Fruit fly (Drosophila melanogaster) whole organism, embryonic: ENCODE data around the gene CG32237.
A peak's percentile ranks its signal among the peaks of the same experiment; 100 is the strongest.

ENCODE experiments used
- Aef1 ChIP-seq: fragments of 200-800 bp; sonication (Bioruptor generic); IDR thresholded peaks from 3 replicates; pipeline ENCODE4 v1.3.6; 2022; ENCODE audit warnings: missing biosample characterization, missing genetic modification characterization
- B-H1 ChIP-seq: fragments of 200-800 bp; sonication (Bioruptor generic); IDR thresholded peaks from 3 replicates; pipeline ENCODE4 v1.3.6; 2022; ENCODE audit warnings: missing biosample characterization, missing genetic modification characterization
- Bteb2 ChIP-seq: fragments of 200-800 bp; sonication (Bioruptor generic); optimal IDR thresholded peaks from 2 replicates; lab custom pipeline; 2016; ENCODE audit warnings: missing biosample characterization, missing genetic modification characterization
- CG10321 ChIP-seq: fragments of 200-800 bp; sonication (Bioruptor generic); IDR thresholded peaks from 2 replicates; pipeline ENCODE4 v1.3.6; 2022; ENCODE audit warnings: missing biosample characterization, missing genetic modification characterization
- CG10366 ChIP-seq: fragments of 200-800 bp; sonication (Bioruptor generic); IDR thresholded peaks from 2 replicates; pipeline ENCODE4 v1.3.6; 2022; ENCODE audit warnings: missing biosample characterization, missing genetic modification characterization
- CG10431 ChIP-seq: fragments of 200-800 bp; sonication (Bioruptor generic); optimal IDR thresholded peaks from 3 replicates; lab custom pipeline; 2018; ENCODE audit warnings: missing biosample characterization, mild to moderate bottlenecking, missing genetic modification characterization
- CG10654 ChIP-seq: fragments of 200-800 bp; sonication (Bioruptor generic); optimal IDR thresholded peaks from 2 replicates; lab custom pipeline; 2016; ENCODE audit warnings: missing biosample characterization, missing genetic modification characterization
- CG11398 ChIP-seq: fragments of 200-800 bp; sonication (Bioruptor generic); optimal IDR thresholded peaks from 2 replicates; lab custom pipeline; 2016; ENCODE audit warnings: missing biosample characterization, missing genetic modification characterization
- CG12071 ChIP-seq: fragments of 200-800 bp; sonication (Bioruptor generic); optimal IDR thresholded peaks from 3 replicates; lab custom pipeline; 2018; ENCODE audit warnings: missing biosample characterization, mild to moderate bottlenecking, missing genetic modification characterization
- CG13123 ChIP-seq: fragments of 200-800 bp; sonication (Bioruptor generic); optimal IDR thresholded peaks from 2 replicates; lab custom pipeline; 2016; ENCODE audit warnings: missing biosample characterization, missing genetic modification characterization
- CG13775 ChIP-seq: fragments of 200-800 bp; sonication (Bioruptor generic); optimal IDR thresholded peaks from 3 replicates; lab custom pipeline; 2017; ENCODE audit warnings: missing biosample characterization, mild to moderate bottlenecking, missing genetic modification characterization
- CG17829 ChIP-seq: fragments of 200-800 bp; optimal IDR thresholded peaks from 2 replicates; lab custom pipeline; 2019; ENCODE audit warnings: missing biosample characterization, mild to moderate bottlenecking, missing genetic modification characterization, moderate library complexity
- CG1792 ChIP-seq: fragments of 200-800 bp; sonication (Bioruptor generic); optimal IDR thresholded peaks from 2 replicates; lab custom pipeline; 2016; ENCODE audit warnings: missing biosample characterization, missing genetic modification characterization
- CG31388 ChIP-seq: fragments of 200-800 bp; sonication (Bioruptor generic); optimal IDR thresholded peaks from 2 replicates; lab custom pipeline; 2016; ENCODE audit warnings: missing biosample characterization, missing genetic modification characterization
- CG34422 ChIP-seq: fragments of 200-800 bp; sonication (Bioruptor generic); IDR thresholded peaks from 3 replicates; pipeline ENCODE4 v1.3.6; 2022; ENCODE audit warnings: missing biosample characterization, missing genetic modification characterization
- CG3847 ChIP-seq: fragments of 200-800 bp; sonication (Bioruptor generic); IDR thresholded peaks from 2 replicates; pipeline ENCODE4 v1.3.6; 2022; ENCODE audit warnings: missing biosample characterization, missing genetic modification characterization
- CG4820 ChIP-seq: fragments of 200-800 bp; sonication (Bioruptor generic); optimal IDR thresholded peaks from 3 replicates; lab custom pipeline; 2016; ENCODE audit warnings: missing biosample characterization, missing genetic modification characterization
- CG5245 ChIP-seq: fragments of 200-800 bp; sonication (Bioruptor generic); optimal IDR thresholded peaks from 3 replicates; lab custom pipeline; 2016; ENCODE audit warnings: missing biosample characterization, missing genetic modification characterization
- CG6683 ChIP-seq: fragments of 200-800 bp; sonication (Bioruptor generic); optimal IDR thresholded peaks from 2 replicates; lab custom pipeline; 2017; ENCODE audit warnings: missing biosample characterization, mild to moderate bottlenecking, missing genetic modification characterization, missing genetic modification reagents
- CG6854 ChIP-seq: fragments of 200-800 bp; sonication (Bioruptor generic); optimal IDR thresholded peaks from 3 replicates; lab custom pipeline; 2017; ENCODE audit warnings: missing biosample characterization, mild to moderate bottlenecking, missing genetic modification characterization
- CG8281 ChIP-seq: fragments of 200-800 bp; sonication (Bioruptor generic); optimal IDR thresholded peaks from 2 replicates; lab custom pipeline; 2018; ENCODE audit warnings: missing biosample characterization, mild to moderate bottlenecking, missing genetic modification characterization, moderate library complexity
- CG8944 ChIP-seq: fragments of 200-800 bp; sonication (Bioruptor generic); optimal IDR thresholded peaks from 3 replicates; lab custom pipeline; 2016; ENCODE audit warnings: missing biosample characterization, missing genetic modification characterization
- CHES-1-like ChIP-seq: fragments of 200-800 bp; sonication (Bioruptor generic); optimal IDR thresholded peaks from 2 replicates; lab custom pipeline; 2016; ENCODE audit warnings: missing biosample characterization, missing genetic modification characterization
- CrebB ChIP-seq: fragments of 200-800 bp; sonication (Bioruptor generic); optimal IDR thresholded peaks from 3 replicates; lab custom pipeline; 2018; ENCODE audit warnings: missing biosample characterization, mild to moderate bottlenecking, missing genetic modification characterization
- Ets97D ChIP-seq: fragments of 200-800 bp; sonication (Bioruptor generic); optimal IDR thresholded peaks from 3 replicates; lab custom pipeline; 2016; ENCODE audit warnings: missing biosample characterization, missing genetic modification characterization
- H2.0 ChIP-seq: fragments of 200-800 bp; sonication (Bioruptor generic); IDR thresholded peaks from 2 replicates; pipeline ENCODE4 v1.3.6; 2022; ENCODE audit warnings: missing biosample characterization, missing genetic modification characterization
- HLH3B ChIP-seq: fragments of 200-800 bp; sonication (Bioruptor generic); IDR thresholded peaks from 2 replicates; pipeline ENCODE4 v1.3.6; 2022; ENCODE audit warnings: missing biosample characterization, missing genetic modification characterization
- HmgZ ChIP-seq: fragments of 200-800 bp; sonication (Bioruptor generic); optimal IDR thresholded peaks from 2 replicates; lab custom pipeline; 2018; ENCODE audit warnings: missing biosample characterization, mild to moderate bottlenecking, missing genetic modification characterization
- Jarid2 ChIP-seq: fragments of 200-800 bp; sonication (Bioruptor generic); optimal IDR thresholded peaks from 3 replicates; lab custom pipeline; 2017; ENCODE audit warnings: mild to moderate bottlenecking, missing biosample characterization, missing genetic modification reagents, missing genetic modification characterization
- NC2β ChIP-seq: fragments of 200-800 bp; sonication (Bioruptor generic); optimal IDR thresholded peaks from 2 replicates; lab custom pipeline; 2016; ENCODE audit warnings: missing biosample characterization, missing genetic modification characterization
- az2 ChIP-seq: fragments of 200-800 bp; sonication (Bioruptor generic); optimal IDR thresholded peaks from 3 replicates; lab custom pipeline; 2016; ENCODE audit warnings: missing biosample characterization, missing genetic modification characterization
- bsh ChIP-seq, 2 experiments: fragments of 200-800 bp; sonication (Bioruptor generic); optimal IDR thresholded peaks; 2 replicates each; lab custom pipeline; 2017 to 2018; ENCODE audit warnings: mild to moderate bottlenecking in 2 of 2, missing biosample characterization in 2 of 2, missing genetic modification characterization in 2 of 2, moderate library complexity in 1 of 2
- btn ChIP-seq: fragments of 200-800 bp; sonication (Bioruptor generic); optimal IDR thresholded peaks from 2 replicates; lab custom pipeline; 2016; ENCODE audit warnings: missing biosample characterization, missing genetic modification characterization
- cato ChIP-seq: fragments of 200-800 bp; sonication (Bioruptor generic); optimal IDR thresholded peaks from 2 replicates; lab custom pipeline; 2016; ENCODE audit warnings: missing biosample characterization, missing genetic modification characterization, borderline replicate concordance
- cg ChIP-seq: fragments of 200-800 bp; sonication (Bioruptor generic); optimal IDR thresholded peaks from 3 replicates; lab custom pipeline; 2019; ENCODE audit warnings: missing biosample characterization, mild to moderate bottlenecking, missing genetic modification characterization, moderate library complexity
- da ChIP-seq: fragments of 200-800 bp; sonication (Bioruptor generic); optimal IDR thresholded peaks from 2 replicates; lab custom pipeline; 2016; ENCODE audit warnings: missing biosample characterization, missing genetic modification characterization
- emc ChIP-seq: fragments of 200-800 bp; sonication (Bioruptor generic); optimal IDR thresholded peaks from 2 replicates; lab custom pipeline; 2016; ENCODE audit warnings: missing biosample characterization, missing genetic modification characterization
- ham ChIP-seq: fragments of 200-800 bp; sonication (Bioruptor generic); IDR thresholded peaks from 2 replicates; pipeline ENCODE4 v1.3.6; 2022; ENCODE audit warnings: missing biosample characterization, missing genetic modification characterization
- hb ChIP-seq: fragments of 200-800 bp; sonication (Bioruptor generic); IDR thresholded peaks from 3 replicates; pipeline ENCODE4 v1.3.6; 2022; ENCODE audit warnings: missing biosample characterization, missing genetic modification characterization; ENCODE audit not compliant: partially characterized antibody
- kni ChIP-seq: fragments of 200-800 bp; sonication (Bioruptor generic); optimal IDR thresholded peaks from 3 replicates; lab custom pipeline; 2017; ENCODE audit warnings: mild to moderate bottlenecking, missing biosample characterization, missing genetic modification reagents, missing genetic modification characterization
- luna ChIP-seq: fragments of 200-800 bp; sonication (Bioruptor generic); optimal IDR thresholded peaks from 2 replicates; lab custom pipeline; 2016; ENCODE audit warnings: missing biosample characterization, missing genetic modification characterization
- nerfin-2 ChIP-seq: fragments of 200-800 bp; sonication (Bioruptor generic); IDR thresholded peaks from 2 replicates; pipeline ENCODE4 v1.3.6; 2022; ENCODE audit warnings: missing biosample characterization, missing genetic modification characterization; ENCODE audit not compliant: partially characterized antibody
- peb ChIP-seq: fragments of 200-800 bp; sonication (Bioruptor generic); IDR thresholded peaks from 2 replicates; pipeline ENCODE4 v1.3.6; 2022; ENCODE audit warnings: missing biosample characterization, missing genetic modification characterization
- pum ChIP-seq: fragments of 200-800 bp; sonication (Bioruptor generic); optimal IDR thresholded peaks from 2 replicates; lab custom pipeline; 2016; ENCODE audit warnings: missing biosample characterization, missing genetic modification characterization
- repo ChIP-seq: fragments of 200-800 bp; sonication (Bioruptor generic); optimal IDR thresholded peaks from 2 replicates; lab custom pipeline; 2016; ENCODE audit warnings: missing biosample characterization, missing genetic modification characterization
- schlank ChIP-seq: fragments of 200-800 bp; sonication (Bioruptor generic); optimal IDR thresholded peaks from 2 replicates; lab custom pipeline; 2018; ENCODE audit warnings: missing biosample characterization, mild to moderate bottlenecking, missing genetic modification characterization
- sob ChIP-seq: fragments of 200-800 bp; sonication (Bioruptor generic); IDR thresholded peaks from 2 replicates; pipeline ENCODE4 v1.3.6; 2022; ENCODE audit warnings: missing biosample characterization, missing genetic modification characterization
- stc ChIP-seq: fragments of 200-800 bp; sonication (Bioruptor generic); IDR thresholded peaks from 2 replicates; pipeline ENCODE4 v1.3.6; 2022; ENCODE audit warnings: missing biosample characterization, missing genetic modification characterization
- tio ChIP-seq: fragments of 200-800 bp; sonication (Bioruptor generic); optimal IDR thresholded peaks from 2 replicates; lab custom pipeline; 2017; ENCODE audit warnings: missing biosample characterization, missing genetic modification characterization, inconsistent platforms
- trh ChIP-seq: fragments of 200-800 bp; sonication (Bioruptor generic); optimal IDR thresholded peaks from 2 replicates; lab custom pipeline; 2016; ENCODE audit warnings: missing biosample characterization, missing genetic modification characterization
- usp ChIP-seq: fragments of >200 bp; optimal IDR thresholded peaks from 2 replicates; lab custom pipeline; 2017; ENCODE audit warnings: missing biosample characterization, missing genetic modification characterization

CG32237 gene

DNA sequence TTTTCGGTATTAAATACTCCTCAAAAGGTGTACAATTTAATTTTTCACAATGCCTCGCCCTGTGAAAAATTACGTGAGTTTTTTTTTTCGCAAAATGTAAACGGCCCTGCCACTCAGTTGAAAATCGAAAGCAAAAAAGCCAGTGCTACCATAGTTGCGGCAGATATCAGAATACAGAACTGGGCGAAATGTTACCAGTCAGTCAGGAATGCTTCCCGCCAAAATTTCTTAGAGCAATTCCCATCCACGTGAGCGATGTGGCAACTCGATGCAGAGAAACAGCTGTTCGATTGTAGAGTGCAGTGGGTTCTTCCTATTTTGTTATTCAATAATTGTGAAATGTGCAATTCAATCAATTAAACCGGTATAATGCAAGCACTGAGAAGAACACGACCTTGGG lies 26.7 kb downstream of the CG32237 start, which contains the start of the genes Dhc64C and LeuRS-m (continued):
- TF ChIP-seq peb = no peak
- TF ChIP-seq CG17829 (tag; lab: Kevin White, UChicago) = peak; percentile 44
- no peak; the same call in 2 of the 3 replicates for TF ChIP-seq hb (GFP tag; lab: Robert Waterston, UW)
- TF ChIP-seq btn (GFP tag; lab: Kevin White, UChicago) = no peak
- no peak for TF ChIP-seq emc (GFP tag; lab: Kevin White, UChicago)
- peak; percentile 29 for TF ChIP-seq da (GFP tag; lab: Kevin White, UChicago)
- TF ChIP-seq CG8281 (tag; lab: Kevin White, UChicago) = no peak
- peak; percentile 50 for TF ChIP-seq CG8944
- TF ChIP-seq Ets97D (GFP tag; lab: Kevin White, UChicago) = peak; percentile 91
- peak; percentile 95 for TF ChIP-seq CG34422 (GFP tag; lab: Robert Waterston, UW)
- TF ChIP-seq B-H1 (GFP tag; lab: Robert Waterston, UW) = no peak
- TF ChIP-seq CG6854 (GFP tag; lab: Kevin White, UChicago) = no peak
- no peak for TF ChIP-seq CG11398 (GFP tag; lab: Kevin White, UChicago)
- no peak for TF ChIP-seq CG1792
- TF ChIP-seq CG10321 (GFP tag; lab: Robert Waterston, UW) = no peak
- no peak for TF ChIP-seq stc (GFP tag; lab: Robert Waterston, UW)
- TF ChIP-seq CrebB (tag; lab: Kevin White, UChicago) = no peak
- TF ChIP-seq NC2β = peak; percentile 30
- no peak for TF ChIP-seq CG12071
- TF ChIP-seq HmgZ (tag; lab: Kevin White, UChicago) = peak; percentile 76
- no peak for TF ChIP-seq CG10654
- peak; percentile 93 for TF ChIP-seq CG3847 (GFP tag; lab: Robert Waterston, UW)
- TF ChIP-seq CG5245 (GFP tag; lab: Kevin White, UChicago) = no peak
- peak; percentile 7 for TF ChIP-seq az2 (GFP tag; lab: Kevin White, UChicago)
- no peak for TF ChIP-seq ham (GFP tag; lab: Robert Waterston, UW)
- peak; percentile 86 for TF ChIP-seq CHES-1-like
- peak; percentile 19 for TF ChIP-seq pum (GFP tag; lab: Kevin White, UChicago)
- no peak for TF ChIP-seq bsh (GFP tag; optimal IDR thresholded peaks at IDR 0.05; lab: Kevin White, UChicago)
- TF ChIP-seq, all 482 proteins: peak for 157

DNA sequence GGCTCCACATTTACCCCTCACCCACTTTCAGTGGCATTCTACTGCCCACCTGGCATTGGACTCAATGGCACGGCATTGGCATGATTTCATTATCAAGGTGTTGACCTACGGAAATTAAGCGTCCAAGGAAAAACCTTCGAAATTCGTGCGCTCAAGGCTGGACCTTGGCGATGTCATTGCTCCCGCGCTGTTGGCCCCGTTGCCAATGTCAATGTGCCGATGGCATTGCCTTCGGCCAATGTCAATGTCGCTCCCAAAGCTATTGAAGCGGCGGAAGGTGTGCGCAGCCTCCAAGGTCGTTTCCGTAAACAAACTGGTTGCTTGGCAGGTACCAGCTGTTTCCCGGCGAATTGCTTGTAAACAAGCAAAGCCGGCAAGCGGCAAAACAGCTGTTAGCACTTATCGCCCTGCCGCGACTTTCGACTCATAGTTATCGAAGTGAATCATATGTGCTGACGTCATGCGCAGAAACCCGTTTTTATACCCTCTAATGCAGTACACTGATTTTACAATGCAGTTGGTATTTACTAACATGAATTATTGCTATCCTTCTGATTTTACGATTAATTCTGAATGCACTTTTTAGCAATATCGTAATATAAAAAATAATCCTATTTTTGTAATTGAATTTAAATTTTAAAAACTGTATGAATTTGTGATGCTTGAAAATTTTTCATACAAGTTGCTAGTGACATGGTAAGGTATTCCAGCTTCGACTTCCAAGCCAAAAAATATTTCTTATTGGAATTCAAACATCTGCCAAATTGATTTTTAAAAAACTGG lies 27.7 kb downstream of the CG32237 start:
- TF ChIP-seq CG13123 (GFP tag; lab: Kevin White, UChicago) (no peak), pum (GFP tag; lab: Kevin White, UChicago) (peak; percentile 84), H2.0 (GFP tag; lab: Robert Waterston, UW) (peak; percentile 97), Jarid2 (GFP tag; lab: Kevin White, UChicago) (peak; percentile 71), cato (GFP tag; lab: Kevin White, UChicago) (peak; percentile 89), cg (GFP tag; lab: Kevin White, UChicago) (no peak), HLH3B (peak; percentile 97), CG6683 (peak; percentile 91), Bteb2 (peak; percentile 92), kni (peak; percentile 9), CG10431 (GFP tag; lab: Kevin White, UChicago) (no peak), luna (peak; percentile 73), trh (peak; percentile 88), tio (GFP tag; lab: Kevin White, UChicago) (peak; percentile 95), CG4820 (GFP tag; lab: Kevin White, UChicago) (peak; percentile 95), CG13775 (GFP tag; lab: Kevin White, UChicago) (peak; percentile 94), CG31388 (GFP tag; lab: Kevin White, UChicago) (peak; percentile 88), sob (GFP tag; lab: Robert Waterston, UW) (peak; percentile 98), nerfin-2 (GFP tag; lab: Robert Waterston, UW) (no peak), repo (GFP tag; lab: Kevin White, UChicago) (peak; percentile 79), schlank (peak; percentile 83), usp (GFP tag; lab: Kevin White, UChicago) (no peak), CG10366 (GFP tag; lab: Robert Waterston, UW) (peak; percentile 97), Aef1 (GFP tag; lab: Robert Waterston, UW) (peak; percentile 96)
